Fruit fly (Drosophila melanogaster): Measurements from ENCODE around the gene CG32751.

DNA sequence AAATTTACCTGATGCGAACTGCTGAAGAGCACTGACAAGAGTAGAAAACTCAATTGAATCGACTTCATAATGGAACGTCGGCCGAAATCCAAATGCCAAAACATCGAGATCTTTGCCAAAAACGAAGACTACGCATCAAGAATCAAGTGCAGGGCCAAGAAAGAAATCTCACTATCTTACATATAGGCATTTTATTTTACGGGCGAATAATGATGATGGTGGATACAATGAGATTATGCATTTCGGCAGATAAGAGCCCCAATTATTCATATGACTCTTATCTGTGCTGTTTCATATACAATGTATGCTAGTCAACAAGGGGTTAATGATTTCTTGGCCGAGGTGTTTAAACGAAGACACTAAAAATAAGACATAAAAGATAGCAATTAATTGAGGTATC is 20.8 kb upstream of the CG32751 start, which contains the start of gene Btnd:
- no peak for TF ChIP-seq psq (optimal IDR thresholded peaks at IDR 0.05)
- TF ChIP-seq insv (optimal IDR thresholded peaks at IDR 0.05) = no peak
